Worm (Caenorhabditis elegans): ENCODE results near the gene R160.12.

R160.12 gene

DNA sequence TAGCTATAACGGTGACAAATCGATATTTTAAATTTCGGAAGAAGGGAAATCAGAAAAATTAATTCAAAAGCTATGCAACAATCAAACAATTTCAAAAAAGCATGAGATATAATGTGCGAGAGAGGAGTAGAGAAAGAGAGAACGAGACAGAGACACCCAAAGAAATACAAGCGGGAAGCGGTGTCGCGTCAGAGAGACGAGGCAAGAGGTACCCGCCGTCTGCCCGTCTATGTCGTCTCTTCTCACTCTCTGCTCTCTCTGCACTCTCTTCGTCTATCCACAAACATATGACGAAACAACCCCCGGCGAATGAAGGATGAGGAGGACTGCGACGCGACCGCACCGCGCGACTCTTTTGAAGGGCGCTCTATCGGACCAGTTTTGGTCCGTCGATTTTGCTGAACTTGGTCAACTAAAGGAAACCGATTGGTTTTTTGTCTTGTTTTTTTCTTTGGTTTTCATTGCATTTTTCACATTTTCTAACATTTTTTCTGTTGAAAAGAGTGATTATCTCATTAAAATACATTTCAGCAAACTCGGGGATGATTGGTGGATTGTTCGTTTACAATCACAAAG is 11.3 kb upstream of the R160.12 start, which contains the start of gene dpy-23 (continued):
- TF ChIP-seq nhr-179 (tag; optimal IDR thresholded peaks at IDR 0.05) (no peak), mcd-1 (GFP tag; IDR thresholded peaks at IDR 0.05) (peak; percentile 71), ztf-18 (tag; optimal IDR thresholded peaks at IDR 0.05) (peak; percentile 19), ztf-26 (tag; optimal IDR thresholded peaks at IDR 0.05) (peak; percentile 76), zfh-2 (GFP tag; conservative IDR thresholded peaks at IDR 0.05) (peak; percentile 99), die-1 (tag; optimal IDR thresholded peaks at IDR 0.05) (peak; percentile 16), efl-1 (GFP tag; optimal IDR thresholded peaks at IDR 0.05) (no peak), zim-3 (tag; optimal IDR thresholded peaks at IDR 0.05) (no peak), nhr-120 (GFP tag; IDR thresholded peaks at IDR 0.05) (no peak), snpc-1.3 (tag; optimal IDR thresholded peaks at IDR 0.05; ENCODE audit: insufficient read depth) (no peak), F52B5.7 (tag; optimal IDR thresholded peaks at IDR 0.05) (peak; percentile 4), madf-6 (GFP tag; IDR thresholded peaks at IDR 0.05) (peak; percentile 40), gei-17 (GFP tag; optimal IDR thresholded peaks at IDR 0.05) (peak; percentile 73), F37B4.10 (GFP tag; IDR thresholded peaks at IDR 0.05) (no peak), ztf-6 (GFP tag; IDR thresholded peaks at IDR 0.05) (no peak), ztf-28 (GFP tag; IDR thresholded peaks at IDR 0.05) (no peak), T07F8.4 (tag; optimal IDR thresholded peaks at IDR 0.05) (no peak), tbp1 (GFP tag; optimal IDR thresholded peaks at IDR 0.05) (peak; percentile 49), F33H1.4 (GFP tag; IDR thresholded peaks at IDR 0.05) (no peak), ceh-58 (GFP tag; IDR thresholded peaks at IDR 0.05) (no peak), Y95B8A.8 (GFP tag; IDR thresholded peaks at IDR 0.05) (0 out of 2 replicates have a peak, but pooled peaks have one; percentile 19), C17E4.6 (GFP tag; IDR thresholded peaks at IDR 0.05) (no peak), T26A5.8 (tag; optimal IDR thresholded peaks at IDR 0.05) (no peak), lin-35 (GFP tag; optimal IDR thresholded peaks at IDR 0.05) (peak in 1 of 3 experiments; percentile 75), athp-1 (tag; optimal IDR thresholded peaks at IDR 0.05) (peak; percentile 23), let-607 (tag; optimal IDR thresholded peaks at IDR 0.05) (peak in 1 of 2 experiments; percentile 59), cebp-2 (GFP tag; IDR thresholded peaks at IDR 0.05) (no peak), lin-26 (GFP tag; IDR thresholded peaks at IDR 0.05) (peak; percentile 76; the same call in 1 of the 2 replicates), nfya-2 (GFP tag; IDR thresholded peaks at IDR 0.05) (no peak), F23B12.7 (tag; optimal IDR thresholded peaks at IDR 0.05; ENCODE audit: insufficient read depth) (peak; percentile 70), ztf-25 (GFP tag; IDR thresholded peaks at IDR 0.05) (no peak), hrde-1 (tag; optimal IDR thresholded peaks at IDR 0.05; ENCODE audit: borderline replicate concordance) (no peak), Y53G8AR.9 (GFP tag; conservative IDR thresholded peaks at IDR 0.05) (peak; percentile 69; the same call in 1 of the 2 replicates), cebp-1 (GFP tag; IDR thresholded peaks at IDR 0.05) (peak; percentile 84), cebp-1 (tag; optimal IDR thresholded peaks at IDR 0.05) (peak; percentile 96), ceh-40 (GFP tag; IDR thresholded peaks at IDR 0.05) (no peak), nhr-80 (tag; optimal IDR thresholded peaks at IDR 0.05) (peak; percentile 87), nhr-90 (tag; optimal IDR thresholded peaks at IDR 0.05) (peak; percentile 2), Y79H2A.3 (GFP tag; conservative IDR thresholded peaks at IDR 0.05) (no peak), mel-28 (tag; optimal IDR thresholded peaks at IDR 0.05; ENCODE audit: borderline replicate concordance) (no peak), ama-1 (optimal IDR thresholded peaks at IDR 0.05) (no peak), ama-1 (GFP tag; optimal IDR thresholded peaks at IDR 0.05) (no peak), madf-3 (GFP tag; IDR thresholded peaks at IDR 0.05) (peak; percentile 85), somi-1 (GFP tag; optimal IDR thresholded peaks at IDR 0.05) (peak; percentile 86), ZK185.1 (tag; optimal IDR thresholded peaks at IDR 0.05; ENCODE audit: poor library complexity, severe bottlenecking) (peak; percentile 81), attf-6 (GFP tag; IDR thresholded peaks at IDR 0.05) (no peak), F49E8.2 (tag; optimal IDR thresholded peaks at IDR 0.05; ENCODE audit: insufficient read depth) (no peak), mes-4 (tag; optimal IDR thresholded peaks at IDR 0.05) (no peak)

Measured in whole organism, young adult.